Worm (Caenorhabditis elegans) whole organism, early embryonic: Measurements from ENCODE around the gene C09G9.3.

Source experiments
- ama-1 ChIP-seq: fragments of 150-350 bp; optimal IDR thresholded peaks from 2 replicates; lab custom pipeline; 2014
- flt-1 ChIP-seq: fragments of 200-800 bp; sonication (Bioruptor generic); IDR thresholded peaks from 2 replicates; pipeline ENCODE4 v1.3.6; 2022; ENCODE audit warnings: missing genetic modification characterization, missing compliant biosample characterization
- hmg-4 ChIP-seq: fragments of 200-800 bp; sonication (Bioruptor generic); optimal IDR thresholded peaks from 2 replicates; lab custom pipeline; 2018; ENCODE audit warnings: mild to moderate bottlenecking, missing genetic modification characterization, missing compliant biosample characterization
- pes-1 ChIP-seq: fragments of 200-800 bp; sonication (Bioruptor generic); IDR thresholded peaks from 2 replicates; pipeline ENCODE4 v1.3.6; 2022; ENCODE audit warnings: missing genetic modification reagents, missing genetic modification characterization, missing compliant biosample characterization
- scrt-1 ChIP-seq: fragments of 200-800 bp; sonication (Bioruptor generic); IDR thresholded peaks from 2 replicates; pipeline ENCODE4 v1.3.6; 2022; ENCODE audit warnings: missing genetic modification characterization, missing compliant biosample characterization
- tbx-11 ChIP-seq: fragments of 200-800 bp; sonication (Bioruptor generic); IDR thresholded peaks from 2 replicates; pipeline ENCODE4 v1.3.6; 2022; ENCODE audit warnings: missing genetic modification characterization, missing compliant biosample characterization
- tbx-37 ChIP-seq: fragments of 200-800 bp; sonication (Bioruptor generic); conservative IDR thresholded peaks from 2 replicates; pipeline ENCODE4 v1.3.6; 2022; ENCODE audit warnings: missing genetic modification reagents, missing genetic modification characterization, missing compliant biosample characterization
- tra-4 ChIP-seq: sonication (generic microtip); optimal IDR thresholded peaks from 2 replicates; lab custom pipeline; 2017; ENCODE audit warnings: missing genetic modification characterization, missing compliant biosample characterization

DNA sequence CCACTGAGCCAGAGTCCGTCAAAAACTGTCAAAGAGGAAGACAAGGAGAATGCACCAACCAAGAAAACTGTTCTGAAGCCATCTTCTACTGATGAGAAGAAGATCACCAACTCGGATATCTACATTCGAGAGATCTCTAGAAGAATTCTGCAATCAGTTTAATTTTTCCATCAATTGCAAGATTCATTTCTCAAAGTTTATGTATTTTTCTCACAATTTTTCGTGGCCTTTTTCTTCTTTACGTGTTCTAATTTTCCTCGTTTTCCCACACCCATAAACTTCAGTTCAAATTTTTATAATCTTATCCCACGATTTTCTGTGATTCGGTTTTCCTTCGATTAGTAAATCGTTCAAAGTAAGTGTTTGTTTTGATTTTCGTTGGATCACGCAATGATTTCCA, 989 bp upstream of the C09G9.3 start, which contains the start of gene hdl-2:
- TF ChIP-seq tbx-37 (GFP tag; lab: Robert Waterston, UW) (no peak), scrt-1 (GFP tag; lab: Robert Waterston, UW) (no peak), ama-1 (lab: Kevin White, UChicago) (no peak), flt-1 (GFP tag; lab: Robert Waterston, UW) (no peak), hmg-4 (GFP tag; lab: Kevin White, UChicago) (no peak), tbx-11 (GFP tag; lab: Robert Waterston, UW) (no peak), tra-4 (tag; lab: Kevin White, UChicago) (no peak), pes-1 (GFP tag; lab: Robert Waterston, UW) (no peak)
